Worm (Caenorhabditis elegans) whole organism, young adult: ENCODE data around the gene C24H11.1.

Experiments used
- B0035.1 ChIP-seq: sonication (generic microtip); optimal IDR thresholded peaks from 2 replicates; lab custom pipeline; 2016; ENCODE audit warnings: missing genetic modification characterization, mild to moderate bottlenecking, missing compliant biosample characterization, missing genotype, missing genetic modification reagents
- F22D6.2 ChIP-seq: sonication (generic microtip); optimal IDR thresholded peaks from 2 replicates; lab custom pipeline; 2016; ENCODE audit warnings: mild to moderate bottlenecking, missing genetic modification characterization, missing compliant biosample characterization
- F49E8.2 ChIP-seq: sonication (generic microtip); optimal IDR thresholded peaks from 3 replicates; lab custom pipeline; 2017; ENCODE audit warnings: missing genetic modification characterization, mild to moderate bottlenecking, missing compliant biosample characterization, antibody characterized with exemption, moderate library complexity; ENCODE audit not compliant: insufficient read depth
- F52B5.7 ChIP-seq: sonication (generic microtip); optimal IDR thresholded peaks from 2 replicates; lab custom pipeline; 2016; ENCODE audit warnings: mild to moderate bottlenecking, missing genetic modification characterization, missing compliant biosample characterization
- K12H6.12 ChIP-seq: fragments of 200-800 bp; sonication (Bioruptor generic); optimal IDR thresholded peaks from 2 replicates; lab custom pipeline; 2018; ENCODE audit warnings: mild to moderate bottlenecking, missing genetic modification characterization, missing compliant biosample characterization
- T26A5.8 ChIP-seq: sonication (generic microtip); optimal IDR thresholded peaks from 2 replicates; lab custom pipeline; 2016; ENCODE audit warnings: missing genetic modification characterization, missing compliant biosample characterization
- Y53F4B.3 ChIP-seq: fragments of 200-800 bp; sonication (Bioruptor generic); IDR thresholded peaks from 2 replicates; pipeline ENCODE4 v1.3.6; 2022; ENCODE audit warnings: missing genetic modification reagents, missing genetic modification characterization, missing compliant biosample characterization
- ZK185.1 ChIP-seq: sonication (generic microtip); optimal IDR thresholded peaks from 2 replicates; lab custom pipeline; 2016; ENCODE audit warnings: mild to moderate bottlenecking, missing genetic modification characterization, missing compliant biosample characterization; ENCODE audit not compliant: poor library complexity, severe bottlenecking
- ama-1 ChIP-seq, 3 experiments: fragments of 150-350 bp in 1 of 3; sonication (generic microtip) in 2 of 3; optimal IDR thresholded peaks; 2 replicates each; lab custom pipeline; 2014 to 2018; ENCODE audit warnings: missing biosample characterization in 2 of 3, missing genetic modification characterization in 2 of 3, missing genetic modification reagents in 2 of 3
- attf-6 ChIP-seq: fragments of 200-800 bp; sonication (Bioruptor generic); IDR thresholded peaks from 2 replicates; pipeline ENCODE4 v1.3.6; 2022; ENCODE audit warnings: missing genetic modification reagents, missing genetic modification characterization, missing compliant biosample characterization
- ccch-3 ChIP-seq: fragments of 200-800 bp; sonication (Bioruptor generic); optimal IDR thresholded peaks from 2 replicates; lab custom pipeline; 2018; ENCODE audit warnings: mild to moderate bottlenecking, missing genetic modification characterization, missing compliant biosample characterization
- cebp-1 ChIP-seq, 2 experiments: fragments of 200-800 bp in 1 of 2; sonication (Bioruptor generic) in 1 of 2; sonication (generic microtip) in 1 of 2; IDR thresholded peaks in 1 of 2; optimal IDR thresholded peaks in 1 of 2; 2 replicates each; pipeline versions ENCODE4 v1.3.6 to Lab custom; 2017 to 2022; ENCODE audit warnings: missing compliant biosample characterization in 2 of 2, missing genetic modification characterization in 2 of 2, mild to moderate bottlenecking in 1 of 2, missing genetic modification reagents in 1 of 2, moderate library complexity in 1 of 2
- cebp-2 ChIP-seq: fragments of 200-800 bp; sonication (Bioruptor generic); IDR thresholded peaks from 2 replicates; pipeline ENCODE4 v1.3.6; 2022; ENCODE audit warnings: missing genetic modification characterization, missing compliant biosample characterization
- ceh-40 ChIP-seq: fragments of 200-800 bp; sonication (Bioruptor generic); IDR thresholded peaks from 2 replicates; pipeline ENCODE4 v1.3.6; 2022; ENCODE audit warnings: missing genetic modification characterization, missing compliant biosample characterization
- ceh-79 ChIP-seq: sonication (generic microtip); optimal IDR thresholded peaks from 2 replicates; lab custom pipeline; 2017; ENCODE audit warnings: mild to moderate bottlenecking, missing genetic modification characterization, missing compliant biosample characterization
- ceh-91 ChIP-seq: fragments of 200-800 bp; sonication (Bioruptor generic); IDR thresholded peaks from 2 replicates; pipeline ENCODE4 v1.3.6; 2022; ENCODE audit warnings: missing genetic modification reagents, missing genetic modification characterization, missing compliant biosample characterization
- die-1 ChIP-seq: sonication (generic microtip); optimal IDR thresholded peaks from 2 replicates; lab custom pipeline; 2016; ENCODE audit warnings: missing genotype, mild to moderate bottlenecking, missing genetic modification characterization, missing compliant biosample characterization
- dpff-1 ChIP-seq: sonication (generic microtip); optimal IDR thresholded peaks from 2 replicates; lab custom pipeline; 2017; ENCODE audit warnings: mild to moderate bottlenecking, missing genetic modification characterization, missing compliant biosample characterization
- egl-18 ChIP-seq: fragments of 200-800 bp; sonication (Bioruptor generic); IDR thresholded peaks from 2 replicates; pipeline ENCODE4 v1.3.6; 2022; ENCODE audit warnings: missing genetic modification reagents, missing genetic modification characterization, missing compliant biosample characterization
- egl-44 ChIP-seq: fragments of 200-800 bp; sonication (Bioruptor generic); IDR thresholded peaks from 2 replicates; pipeline ENCODE4 v1.3.6; 2022; ENCODE audit warnings: missing genetic modification reagents, missing genetic modification characterization, missing compliant biosample characterization
- egrh-3 ChIP-seq: fragments of 200-800 bp; sonication (Bioruptor generic); IDR thresholded peaks from 2 replicates; pipeline ENCODE4 v1.3.6; 2022; ENCODE audit warnings: missing genetic modification reagents, missing genetic modification characterization, missing compliant biosample characterization
- ekl-4 ChIP-seq: fragments of 200-800 bp; sonication (Bioruptor generic); IDR thresholded peaks from 2 replicates; pipeline ENCODE4 v1.3.6; 2022; ENCODE audit warnings: missing genetic modification reagents, missing genetic modification characterization, missing compliant biosample characterization
- him-1 ChIP-seq: sonication (generic microtip); optimal IDR thresholded peaks from 2 replicates; lab custom pipeline; 2016; ENCODE audit warnings: missing genotype, missing genetic modification reagents, missing genetic modification characterization, missing compliant biosample characterization
- lin-35 ChIP-seq, 3 experiments: fragments of 150-350 bp in 2 of 3; sonication (generic microtip) in 1 of 3; optimal IDR thresholded peaks; 2 replicates each; lab custom pipeline; 2014 to 2018; ENCODE audit warnings: missing biosample characterization in 3 of 3, missing genetic modification characterization in 3 of 3, missing genetic modification reagents in 3 of 3
- lir-1 ChIP-seq: fragments of 200-800 bp; sonication (Bioruptor generic); conservative IDR thresholded peaks from 2 replicates; pipeline ENCODE4 v1.3.6; 2022; ENCODE audit warnings: missing genetic modification reagents, missing genetic modification characterization, missing compliant biosample characterization
- madf-8 ChIP-seq: fragments of 200-800 bp; sonication (Bioruptor generic); conservative IDR thresholded peaks from 2 replicates; pipeline ENCODE4 v1.3.6; 2022; ENCODE audit warnings: missing genetic modification reagents, missing genetic modification characterization, missing compliant biosample characterization
- nfya-2 ChIP-seq: fragments of 200-800 bp; sonication (Bioruptor generic); IDR thresholded peaks from 2 replicates; pipeline ENCODE4 v1.3.6; 2022; ENCODE audit warnings: missing genetic modification reagents, missing genetic modification characterization, missing compliant biosample characterization
- nfyb-1 ChIP-seq: fragments of 200-800 bp; sonication (Bioruptor generic); IDR thresholded peaks from 2 replicates; pipeline ENCODE4 v1.3.6; 2022; ENCODE audit warnings: missing genetic modification reagents, missing genetic modification characterization, missing compliant biosample characterization
- nhr-120 ChIP-seq: fragments of 200-800 bp; sonication (Bioruptor generic); IDR thresholded peaks from 2 replicates; pipeline ENCODE4 v1.3.6; 2022; ENCODE audit warnings: missing genetic modification characterization, missing compliant biosample characterization
- nhr-179 ChIP-seq: sonication (generic microtip); optimal IDR thresholded peaks from 2 replicates; lab custom pipeline; 2016; ENCODE audit warnings: mild to moderate bottlenecking, missing genetic modification characterization, missing compliant biosample characterization
- nhr-80 ChIP-seq: sonication (generic microtip); optimal IDR thresholded peaks from 2 replicates; lab custom pipeline; 2016; ENCODE audit warnings: missing genetic modification characterization, missing compliant biosample characterization
- nhr-90 ChIP-seq: sonication (generic microtip); optimal IDR thresholded peaks from 2 replicates; lab custom pipeline; 2016; ENCODE audit warnings: missing genotype, mild to moderate bottlenecking, missing genetic modification characterization, missing compliant biosample characterization
- pbrm-1 ChIP-seq: fragments of 200-800 bp; sonication (Bioruptor generic); IDR thresholded peaks from 2 replicates; pipeline ENCODE4 v1.3.6; 2022; ENCODE audit warnings: missing genetic modification reagents, missing genetic modification characterization, missing compliant biosample characterization
- rcor-1 ChIP-seq: fragments of 200-800 bp; sonication (Bioruptor generic); IDR thresholded peaks from 2 replicates; pipeline ENCODE4 v1.3.6; 2022; ENCODE audit warnings: missing genetic modification reagents, missing genetic modification characterization, missing compliant biosample characterization
- repo-1 ChIP-seq: sonication (generic microtip); optimal IDR thresholded peaks from 2 replicates; lab custom pipeline; 2017; ENCODE audit warnings: mild to moderate bottlenecking, missing genetic modification characterization, missing compliant biosample characterization
- sdz-38 ChIP-seq: sonication (generic microtip); optimal IDR thresholded peaks from 2 replicates; lab custom pipeline; 2016; ENCODE audit warnings: missing genotype, missing genetic modification characterization, missing compliant biosample characterization
- somi-1 ChIP-seq: fragments of 200-800 bp; sonication (Bioruptor generic); optimal IDR thresholded peaks from 2 replicates; lab custom pipeline; 2018; ENCODE audit warnings: mild to moderate bottlenecking, missing genetic modification characterization, missing compliant biosample characterization
- tbx-9 ChIP-seq: sonication (generic microtip); optimal IDR thresholded peaks from 2 replicates; lab custom pipeline; 2016; ENCODE audit warnings: borderline replicate concordance, missing genetic modification characterization, inconsistent platforms, missing compliant biosample characterization
- unc-130 ChIP-seq: sonication (generic microtip); optimal IDR thresholded peaks from 2 replicates; lab custom pipeline; 2016; ENCODE audit warnings: missing genetic modification reagents, missing genetic modification characterization, missing compliant biosample characterization
- unc-62 ChIP-seq: fragments of 150-350 bp; optimal IDR thresholded peaks from 2 replicates; lab custom pipeline; 2014; ENCODE audit warnings: missing biosample characterization, missing genetic modification reagents, missing genetic modification characterization
- zfh-2 ChIP-seq: fragments of 200-800 bp; sonication (Bioruptor generic); conservative IDR thresholded peaks from 2 replicates; pipeline ENCODE4 v1.3.6; 2022; ENCODE audit warnings: missing genetic modification reagents, missing genetic modification characterization, missing compliant biosample characterization
- ztf-25 ChIP-seq: fragments of 200-800 bp; sonication (Bioruptor generic); IDR thresholded peaks from 2 replicates; pipeline ENCODE4 v1.3.6; 2022; ENCODE audit warnings: missing genetic modification reagents, missing genetic modification characterization, missing compliant biosample characterization
- ztf-26 ChIP-seq: sonication (generic microtip); optimal IDR thresholded peaks from 2 replicates; lab custom pipeline; 2017; ENCODE audit warnings: missing genetic modification characterization, missing compliant biosample characterization

The C24H11.1 gene

ce11 chrIII:11829585-11830195 is 42.2 kb downstream of the C24H11.1 start (continued):
- TF ChIP-seq K12H6.12 (no peak), nfyb-1 (GFP tag; lab: Robert Waterston, UW) (peak; percentile 90)

DNA sequence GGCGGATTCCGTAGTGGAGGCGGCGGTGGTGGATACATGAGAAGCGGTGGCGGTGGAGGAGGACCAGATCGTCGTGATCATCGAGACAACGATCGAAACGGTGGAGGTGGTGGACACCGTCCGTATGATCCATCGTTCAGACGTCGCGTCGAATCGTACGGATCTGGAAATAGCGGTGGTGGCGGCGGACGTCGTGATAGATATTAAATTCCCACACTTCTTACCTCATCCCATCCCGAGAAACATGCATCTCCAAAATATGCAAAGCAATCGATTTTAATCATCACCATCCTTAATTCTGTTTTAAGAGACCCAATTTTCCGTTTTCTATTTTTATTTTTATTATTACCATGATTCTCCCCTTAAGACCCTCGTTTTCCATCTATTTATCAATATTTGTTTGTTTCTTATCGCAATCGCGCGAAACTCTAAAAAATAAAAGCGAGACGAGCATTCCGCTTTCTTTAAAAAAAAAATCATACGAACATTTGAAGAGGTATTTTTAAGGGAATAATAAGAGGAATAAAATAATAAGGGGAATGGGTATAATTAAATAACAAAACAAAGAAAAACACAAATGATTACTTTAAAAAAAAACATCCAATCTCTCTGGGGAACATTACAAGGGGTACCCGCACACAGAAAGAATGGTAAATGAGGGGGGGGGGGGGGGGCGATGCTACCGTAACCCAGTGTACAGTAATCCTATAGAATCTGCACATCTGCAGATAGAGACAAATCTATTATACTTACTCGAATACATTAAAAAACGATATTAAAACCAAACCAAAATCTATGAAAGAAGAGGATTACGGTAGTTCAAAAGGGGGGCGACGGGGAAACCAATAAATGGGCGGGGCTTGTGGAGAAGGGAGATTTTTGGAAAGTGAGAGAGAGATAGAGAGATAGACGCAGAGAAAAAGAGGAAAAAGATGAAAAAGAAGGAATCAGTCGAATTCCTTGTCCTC is 43.3 kb downstream of the C24H11.1 start:
- TF ChIP-seq egl-44 (GFP tag; lab: Robert Waterston, UW) = no peak
- no peak for TF ChIP-seq F22D6.2
- TF ChIP-seq nhr-90 (tag; lab: Kevin White, UChicago) = no peak
- no peak for TF ChIP-seq somi-1 (GFP tag; lab: Kevin White, UChicago)
- no peak; the same call in 1 of the 2 replicates for TF ChIP-seq madf-8 (GFP tag; lab: Robert Waterston, UW)
- peak; percentile 31 for TF ChIP-seq F49E8.2 (tag; lab: Kevin White, UChicago)
- TF ChIP-seq attf-6 (GFP tag; lab: Robert Waterston, UW) = no peak
- TF ChIP-seq ZK185.1 (tag; lab: Kevin White, UChicago) = peak; percentile 39
- TF ChIP-seq Y53F4B.3 (GFP tag; lab: Robert Waterston, UW) = no peak
- peak; percentile 2; the same call in 1 of the 2 replicates for TF ChIP-seq egl-18
- no peak for TF ChIP-seq ccch-3
- TF ChIP-seq pbrm-1 (GFP tag; lab: Robert Waterston, UW) = no peak
- TF ChIP-seq unc-130 (GFP tag; lab: Kevin White, UChicago) = no peak
- peak; percentile 64 for TF ChIP-seq dpff-1 (tag; lab: Kevin White, UChicago)
- TF ChIP-seq K12H6.12 = no peak
- no peak for TF ChIP-seq unc-62
- TF ChIP-seq egrh-3 (GFP tag; lab: Robert Waterston, UW) = no peak; the same call in 1 of the 2 replicates
- peak; percentile 92 for TF ChIP-seq F52B5.7
- TF ChIP-seq ceh-79 = peak; percentile 17
- TF ChIP-seq rcor-1 (GFP tag; lab: Robert Waterston, UW) = peak; percentile 52
- peak; percentile 79 for TF ChIP-seq B0035.1
- TF ChIP-seq nfya-2 (GFP tag; lab: Robert Waterston, UW) = no peak
- TF ChIP-seq ekl-4 (GFP tag; lab: Robert Waterston, UW) = peak; percentile 75; the same call in 1 of the 2 replicates
- TF ChIP-seq tbx-9 (tag; lab: Kevin White, UChicago) = no peak
- TF ChIP-seq ama-1 (optimal IDR thresholded peaks at IDR 0.05; lab: Kevin White, UChicago) = no peak
- TF ChIP-seq ama-1 (GFP tag; optimal IDR thresholded peaks at IDR 0.05; lab: Kevin White, UChicago) = peak in 1 of 2 experiments; percentile 94
- no peak for TF ChIP-seq nhr-179
- TF ChIP-seq ztf-25 (GFP tag; lab: Robert Waterston, UW) = no peak
- TF ChIP-seq die-1 = peak; percentile 26
- peak; percentile 86 for TF ChIP-seq repo-1 (tag; lab: Kevin White, UChicago)
- no peak; the same call in 1 of the 2 replicates for TF ChIP-seq ceh-40 (GFP tag; lab: Robert Waterston, UW)
- TF ChIP-seq nhr-120 (GFP tag; lab: Robert Waterston, UW) = 0 out of 2 replicates have a peak, but pooled peaks have one; percentile 18
- TF ChIP-seq lin-35 (GFP tag; optimal IDR thresholded peaks at IDR 0.05; lab: Kevin White, UChicago) = peak in 1 of 3 experiments; percentile 40
- peak; percentile 46 for TF ChIP-seq zfh-2
- peak; percentile 76 for TF ChIP-seq cebp-1 (GFP tag; IDR thresholded peaks at IDR 0.05; lab: Robert Waterston, UW)
- TF ChIP-seq cebp-1 (tag; optimal IDR thresholded peaks at IDR 0.05; lab: Kevin White, UChicago) = peak; percentile 72
- TF ChIP-seq nhr-80 (tag; lab: Kevin White, UChicago) = no peak
- TF ChIP-seq lir-1 = no peak
- peak; percentile 26 for TF ChIP-seq T26A5.8 (tag; lab: Kevin White, UChicago)
- no peak for TF ChIP-seq sdz-38 (tag; lab: Kevin White, UChicago)
- peak; percentile 99 for TF ChIP-seq him-1
- no peak for TF ChIP-seq ztf-26 (tag; lab: Kevin White, UChicago)
- peak; percentile 85; the same call in 1 of the 2 replicates for TF ChIP-seq cebp-2
- TF ChIP-seq ceh-91 (GFP tag; lab: Robert Waterston, UW) = no peak; the same call in 1 of the 2 replicates
